Fruit fly (Drosophila melanogaster) whole organism, wandering third instar larva: ENCODE data around the gene x16.

Experiments used
- N ChIP-seq: fragments of >200 bp; optimal IDR thresholded peaks from 2 replicates; lab custom pipeline; 2018; ENCODE audit warnings: missing biosample characterization, missing external identifiers, missing genetic modification characterization
- foxo ChIP-seq, 2 experiments: fragments of 200-800 bp; sonication (Bioruptor generic); optimal IDR thresholded peaks; 2 replicates in 1 of 2; 3 replicates in 1 of 2; lab custom pipeline; 2016 to 2017; ENCODE audit warnings: missing biosample characterization in 2 of 2, missing genetic modification characterization in 2 of 2

- TF ChIP-seq foxo (GFP tag; optimal IDR thresholded peaks at IDR 0.05; lab: Kevin White, UChicago) (no peak), N (GFP tag; lab: Kevin White, UChicago) (no peak)
Observed at dm6 chr2L:6907761-6908160, 12.2 kb downstream of the x16 start, which contains the start of the genes Polr1F and Rat1.
